Worm (Caenorhabditis elegans): Measurements from ENCODE around the gene ttr-18.

DNA sequence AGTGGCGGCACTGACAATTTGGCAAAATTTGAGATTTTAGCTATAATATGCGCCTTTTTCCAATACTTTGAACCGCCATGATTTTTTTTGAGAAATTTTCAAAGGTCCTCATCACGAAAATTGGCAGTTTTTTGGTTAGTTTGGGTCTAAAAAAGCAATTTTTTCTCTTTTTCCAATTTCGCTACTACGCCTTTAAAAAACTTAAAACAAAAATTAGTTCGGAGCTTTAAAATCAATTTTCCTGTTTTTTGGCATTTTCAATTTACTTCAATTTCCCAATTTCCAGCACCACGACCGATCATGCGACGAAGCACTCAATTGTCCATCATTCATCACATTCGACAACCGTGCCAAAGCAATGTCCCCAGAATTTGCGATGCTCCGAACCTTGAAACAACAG, 10.8 kb upstream of the ttr-18 start, which contains the start of gene B0334.5:
- TF ChIP-seq nhr-77 (tag; optimal IDR thresholded peaks at IDR 0.05) (no peak), nhr-23 (tag; optimal IDR thresholded peaks at IDR 0.05) (no peak), zag-1 (tag; optimal IDR thresholded peaks at IDR 0.05) (no peak), elt-3 (tag; optimal IDR thresholded peaks at IDR 0.05) (no peak), ama-1 (optimal IDR thresholded peaks at IDR 0.05) (no peak), blmp-1 (tag; optimal IDR thresholded peaks at IDR 0.05; ENCODE audit: insufficient read depth) (no peak), nhr-237 (tag; optimal IDR thresholded peaks at IDR 0.05) (no peak), mbf-1 (tag; optimal IDR thresholded peaks at IDR 0.05) (no peak), nhr-6 (tag; optimal IDR thresholded peaks at IDR 0.05) (no peak), skn-1 (tag; optimal IDR thresholded peaks at IDR 0.05) (no peak), ztf-11 (tag; optimal IDR thresholded peaks at IDR 0.05) (no peak)

Data from whole organism, L2 larva.